Fruit fly (Drosophila melanogaster) whole organism, prepupa: ENCODE data around the gene Polr3D.

ENCODE experiments used
- Blimp-1 ChIP-seq: fragments of 200-800 bp; sonication (Bioruptor generic); optimal IDR thresholded peaks from 3 replicates; lab custom pipeline; 2017; ENCODE audit warnings: missing biosample characterization, missing genetic modification characterization, mild to moderate bottlenecking, moderate library complexity, missing genetic modification reagents
- CG10669 ChIP-seq: fragments of 200-800 bp; sonication (Bioruptor generic); optimal IDR thresholded peaks from 3 replicates; lab custom pipeline; 2018; ENCODE audit warnings: missing biosample characterization, mild to moderate bottlenecking, missing genetic modification characterization, moderate library complexity
- CG11294 ChIP-seq: fragments of 200-800 bp; sonication (Bioruptor generic); IDR thresholded peaks from 2 replicates; pipeline ENCODE4 v1.3.6; 2022; ENCODE audit warnings: missing biosample characterization, missing genetic modification characterization
- CG11762 ChIP-seq: fragments of 200-800 bp; sonication (Bioruptor generic); optimal IDR thresholded peaks from 3 replicates; lab custom pipeline; 2016; ENCODE audit warnings: missing biosample characterization, missing genetic modification characterization; ENCODE audit not compliant: insufficient read depth
- CG15336 ChIP-seq: fragments of 200-800 bp; sonication (Bioruptor generic); IDR thresholded peaks from 2 replicates; pipeline ENCODE4 v1.3.6; 2022; ENCODE audit warnings: missing biosample characterization, missing genetic modification characterization
- CG1621 ChIP-seq: fragments of 200-800 bp; sonication (Bioruptor generic); optimal IDR thresholded peaks from 3 replicates; lab custom pipeline; 2018; ENCODE audit warnings: missing biosample characterization, mild to moderate bottlenecking, missing genetic modification characterization
- CG16779 ChIP-seq: fragments of 200-800 bp; sonication (Bioruptor generic); optimal IDR thresholded peaks from 3 replicates; lab custom pipeline; 2017; ENCODE audit warnings: missing biosample characterization, mild to moderate bottlenecking, missing genetic modification characterization
- CG3032 ChIP-seq: fragments of 200-800 bp; optimal IDR thresholded peaks from 2 replicates; lab custom pipeline; 2019; ENCODE audit warnings: missing biosample characterization, mild to moderate bottlenecking, missing genetic modification characterization, moderate library complexity
- CG31627 ChIP-seq: fragments of 200-800 bp; sonication (Bioruptor generic); optimal IDR thresholded peaks from 3 replicates; lab custom pipeline; 2016; ENCODE audit warnings: missing biosample characterization, missing genetic modification characterization
- CG32006 ChIP-seq: fragments of 200-800 bp; sonication (Bioruptor generic); optimal IDR thresholded peaks from 3 replicates; lab custom pipeline; 2017; ENCODE audit warnings: missing biosample characterization, mild to moderate bottlenecking, missing genetic modification characterization
- CG34406 ChIP-seq: fragments of 200-800 bp; sonication (Bioruptor generic); optimal IDR thresholded peaks from 3 replicates; lab custom pipeline; 2016; ENCODE audit warnings: missing biosample characterization, missing genetic modification characterization
- CG4318 ChIP-seq: fragments of 200-800 bp; sonication (Bioruptor generic); optimal IDR thresholded peaks from 3 replicates; lab custom pipeline; 2017; ENCODE audit warnings: missing biosample characterization, mild to moderate bottlenecking, missing genetic modification characterization
- CG6276 ChIP-seq: fragments of 200-800 bp; sonication (Bioruptor generic); optimal IDR thresholded peaks from 2 replicates; lab custom pipeline; 2017; ENCODE audit warnings: missing biosample characterization, mild to moderate bottlenecking, missing genetic modification characterization
- CG6792 ChIP-seq: fragments of 200-800 bp; sonication (Bioruptor generic); optimal IDR thresholded peaks from 3 replicates; lab custom pipeline; 2016; ENCODE audit warnings: missing biosample characterization, missing genetic modification characterization
- CG6808 ChIP-seq: fragments of 200-800 bp; sonication (Bioruptor generic); optimal IDR thresholded peaks from 3 replicates; lab custom pipeline; 2017; ENCODE audit warnings: missing biosample characterization, missing genetic modification characterization, mild to moderate bottlenecking, moderate library complexity, missing genetic modification reagents
- CG6854 ChIP-seq: fragments of 200-800 bp; sonication (Bioruptor generic); optimal IDR thresholded peaks from 2 replicates; lab custom pipeline; 2017; ENCODE audit warnings: missing biosample characterization, mild to moderate bottlenecking, missing genetic modification characterization
- CG7368 ChIP-seq: fragments of 200-800 bp; sonication (Bioruptor generic); optimal IDR thresholded peaks from 3 replicates; lab custom pipeline; 2016; ENCODE audit warnings: missing biosample characterization, missing genetic modification characterization
- CG8119 ChIP-seq: fragments of 200-800 bp; sonication (Bioruptor generic); IDR thresholded peaks from 3 replicates; pipeline ENCODE4 v1.3.6; 2022; ENCODE audit warnings: missing biosample characterization, missing genetic modification characterization
- CG8632 ChIP-seq: fragments of 200-800 bp; sonication (Bioruptor generic); optimal IDR thresholded peaks from 3 replicates; lab custom pipeline; 2016; ENCODE audit warnings: missing biosample characterization, missing genetic modification characterization
- CG9139 ChIP-seq: fragments of 200-800 bp; sonication (Bioruptor generic); optimal IDR thresholded peaks from 3 replicates; lab custom pipeline; 2017; ENCODE audit warnings: missing biosample characterization, mild to moderate bottlenecking, missing genetic modification characterization
- Eip75B ChIP-seq: fragments of 200-800 bp; sonication (Bioruptor generic); optimal IDR thresholded peaks from 3 replicates; lab custom pipeline; 2016; ENCODE audit warnings: missing biosample characterization, missing genetic modification characterization
- Eip78C ChIP-seq: fragments of 200-800 bp; sonication (Bioruptor generic); peaks from one replicate; lab custom pipeline; 2016; ENCODE audit warnings: missing biosample characterization, missing genetic modification characterization
- Ets21C ChIP-seq: fragments of 200-800 bp; sonication (Bioruptor generic); optimal IDR thresholded peaks from 3 replicates; lab custom pipeline; 2016; ENCODE audit warnings: missing biosample characterization, missing genetic modification characterization
- Ets96B ChIP-seq: fragments of 200-800 bp; optimal IDR thresholded peaks from 2 replicates; lab custom pipeline; 2019; ENCODE audit warnings: missing biosample characterization, mild to moderate bottlenecking, missing genetic modification characterization, moderate library complexity
- Gug ChIP-seq: fragments of 200-800 bp; sonication (Bioruptor generic); IDR thresholded peaks from 2 replicates; pipeline ENCODE4 v1.3.6; 2022; ENCODE audit warnings: missing biosample characterization, missing genetic modification characterization
- Hr38 ChIP-seq: sonication (Bioruptor generic); optimal IDR thresholded peaks from 2 replicates; lab custom pipeline; 2016; ENCODE audit warnings: missing biosample characterization, missing genetic modification characterization
- Hr39 ChIP-seq: fragments of 200-800 bp; sonication (Bioruptor generic); optimal IDR thresholded peaks from 2 replicates; lab custom pipeline; 2016; ENCODE audit warnings: missing biosample characterization, missing genetic modification characterization
- Lpt ChIP-seq: fragments of 200-800 bp; sonication (Bioruptor generic); optimal IDR thresholded peaks from 3 replicates; lab custom pipeline; 2016; ENCODE audit warnings: missing biosample characterization, missing genetic modification characterization
- Met ChIP-seq: fragments of 200-800 bp; sonication (Bioruptor generic); optimal IDR thresholded peaks from 3 replicates; lab custom pipeline; 2016; ENCODE audit warnings: missing biosample characterization, missing genetic modification characterization
- OdsH ChIP-seq: fragments of 200-800 bp; sonication (Bioruptor generic); optimal IDR thresholded peaks from 3 replicates; lab custom pipeline; 2016; ENCODE audit warnings: missing biosample characterization, missing genetic modification characterization
- Smox ChIP-seq: fragments of 200-800 bp; sonication (Bioruptor generic); optimal IDR thresholded peaks from 3 replicates; lab custom pipeline; 2016; ENCODE audit warnings: missing biosample characterization, missing genetic modification characterization
- Sox102F ChIP-seq: fragments of 200-800 bp; sonication (Bioruptor generic); optimal IDR thresholded peaks from 2 replicates; lab custom pipeline; 2016; ENCODE audit warnings: missing biosample characterization, mild to moderate bottlenecking, missing genetic modification characterization
- Sox15 ChIP-seq: fragments of 200-800 bp; sonication (Bioruptor generic); optimal IDR thresholded peaks from 3 replicates; lab custom pipeline; 2016; ENCODE audit warnings: missing biosample characterization, missing genetic modification characterization
- achi ChIP-seq: fragments of 200-800 bp; sonication (Bioruptor generic); optimal IDR thresholded peaks from 3 replicates; lab custom pipeline; 2016; ENCODE audit warnings: missing biosample characterization, missing genetic modification characterization
- acj6 ChIP-seq: fragments of 200-800 bp; sonication (Bioruptor generic); optimal IDR thresholded peaks from 3 replicates; lab custom pipeline; 2016; ENCODE audit warnings: missing biosample characterization, missing genetic modification characterization
- cyc ChIP-seq: fragments of 200-800 bp; sonication (Bioruptor generic); optimal IDR thresholded peaks from 3 replicates; lab custom pipeline; 2016; ENCODE audit warnings: missing biosample characterization, missing genetic modification characterization
- dac ChIP-seq: fragments of 200-800 bp; sonication (Bioruptor generic); optimal IDR thresholded peaks from 2 replicates; lab custom pipeline; 2017; ENCODE audit warnings: missing biosample characterization, mild to moderate bottlenecking, missing genetic modification characterization
- dsx ChIP-seq: fragments of 200-800 bp; optimal IDR thresholded peaks from 3 replicates; lab custom pipeline; 2019; ENCODE audit warnings: missing biosample characterization, mild to moderate bottlenecking, missing genetic modification characterization, moderate library complexity; ENCODE audit not compliant: poor library complexity, severe bottlenecking
- esn ChIP-seq: fragments of 200-800 bp; sonication (Bioruptor generic); optimal IDR thresholded peaks from 2 replicates; lab custom pipeline; 2016; ENCODE audit warnings: missing biosample characterization, mild to moderate bottlenecking, missing genetic modification characterization, moderate library complexity
- fd85E ChIP-seq: fragments of 200-800 bp; sonication (Bioruptor generic); optimal IDR thresholded peaks from 3 replicates; lab custom pipeline; 2016; ENCODE audit warnings: missing biosample characterization, missing genetic modification characterization
- lz ChIP-seq: fragments of 200-800 bp; sonication (Bioruptor generic); optimal IDR thresholded peaks from 3 replicates; lab custom pipeline; 2016; ENCODE audit warnings: missing biosample characterization, missing genetic modification characterization
- net ChIP-seq: fragments of 200-800 bp; sonication (Bioruptor generic); optimal IDR thresholded peaks from 3 replicates; lab custom pipeline; 2016; ENCODE audit warnings: missing biosample characterization, missing genetic modification characterization
- pdm3 ChIP-seq: fragments of 200-800 bp; sonication (Bioruptor generic); optimal IDR thresholded peaks from 3 replicates; lab custom pipeline; 2016; ENCODE audit warnings: missing biosample characterization, missing genetic modification characterization
- salr ChIP-seq, 2 experiments: fragments of 200-800 bp; sonication (Bioruptor generic); optimal IDR thresholded peaks; 3 replicates each; lab custom pipeline; 2016 to 2018; ENCODE audit warnings: missing biosample characterization in 2 of 2, missing genetic modification characterization in 2 of 2, mild to moderate bottlenecking in 1 of 2
- spab ChIP-seq: fragments of 200-800 bp; sonication (Bioruptor generic); optimal IDR thresholded peaks from 2 replicates; lab custom pipeline; 2017; ENCODE audit warnings: missing biosample characterization, mild to moderate bottlenecking, missing genetic modification characterization, missing genetic modification reagents
- ss ChIP-seq, 2 experiments: fragments of 200-800 bp; sonication (Bioruptor generic); optimal IDR thresholded peaks; 2 replicates in 1 of 2; 3 replicates in 1 of 2; lab custom pipeline; 2017 to 2018; ENCODE audit warnings: mild to moderate bottlenecking in 2 of 2, missing biosample characterization in 2 of 2, missing genetic modification characterization in 2 of 2, moderate library complexity in 1 of 2
- svp ChIP-seq: fragments of 200-800 bp; sonication (Bioruptor generic); peaks from one replicate; lab custom pipeline; 2016; ENCODE audit warnings: missing biosample characterization, missing genetic modification characterization
- topi ChIP-seq: fragments of 200-800 bp; sonication (Bioruptor generic); optimal IDR thresholded peaks from 3 replicates; lab custom pipeline; 2016; ENCODE audit warnings: missing biosample characterization, missing genetic modification characterization
- vri ChIP-seq: fragments of 200-800 bp; sonication (Bioruptor generic); optimal IDR thresholded peaks from 3 replicates; lab custom pipeline; 2016; ENCODE audit warnings: missing biosample characterization, mild to moderate bottlenecking, missing genetic modification characterization

The Polr3D gene

DNA sequence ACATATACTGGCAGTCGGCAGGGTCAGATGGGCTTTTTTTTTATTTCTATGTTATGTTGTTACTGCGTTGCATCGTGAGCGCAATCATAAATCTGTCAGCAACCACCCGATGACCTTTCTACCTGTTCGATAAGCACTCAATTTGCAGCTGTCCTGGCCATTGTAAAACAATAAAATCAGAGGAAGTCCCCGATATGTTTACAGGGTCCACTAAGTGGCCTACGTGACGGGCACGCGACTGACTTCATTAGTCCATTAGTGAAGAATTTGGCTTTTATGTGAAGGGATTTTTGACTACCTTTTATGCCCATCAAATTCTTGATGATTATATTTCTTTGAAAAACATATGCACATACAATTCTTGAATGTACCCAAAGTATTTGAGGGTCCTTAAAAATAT lies 28.9 kb upstream of the Polr3D start:
- TF ChIP-seq Ets21C (GFP tag; lab: Kevin White, UChicago) (no peak), CG32006 (GFP tag; lab: Kevin White, UChicago) (no peak), svp (GFP tag; lab: Kevin White, UChicago) (no peak), CG4318 (GFP tag; lab: Kevin White, UChicago) (no peak), CG8119 (GFP tag; lab: Robert Waterston, UW) (no peak), CG9139 (no peak), Lpt (GFP tag; lab: Kevin White, UChicago) (no peak), CG3032 (tag; lab: Kevin White, UChicago) (no peak)
- TF ChIP-seq, all 60 proteins: peak for 0

- peak; percentile 91 for TF ChIP-seq Eip78C (GFP tag; lab: Kevin White, UChicago)
- TF ChIP-seq Hr39 (GFP tag; lab: Kevin White, UChicago): peak; percentile 29
- TF ChIP-seq Sox102F (GFP tag; lab: Kevin White, UChicago): peak; percentile 48
- peak; percentile 30 for TF ChIP-seq net (GFP tag; lab: Kevin White, UChicago)
- TF ChIP-seq CG9139: no peak
- no peak for TF ChIP-seq spab (GFP tag; lab: Kevin White, UChicago)
- TF ChIP-seq pdm3 (GFP tag; lab: Kevin White, UChicago): peak; percentile 61
- TF ChIP-seq Lpt (GFP tag; lab: Kevin White, UChicago): no peak
- peak; percentile 11 for TF ChIP-seq vri
- TF ChIP-seq Blimp-1 (GFP tag; lab: Kevin White, UChicago): peak; percentile 8
- TF ChIP-seq CG3032 (tag; lab: Kevin White, UChicago): peak; percentile 31
- TF ChIP-seq CG15336 (GFP tag; lab: Robert Waterston, UW): no peak
- peak; percentile 8 for TF ChIP-seq CG7368 (GFP tag; lab: Kevin White, UChicago)
- TF ChIP-seq CG11294 (GFP tag; lab: Robert Waterston, UW): no peak
- peak; percentile 52 for TF ChIP-seq acj6 (GFP tag; lab: Kevin White, UChicago)
- TF ChIP-seq CG6276 (GFP tag; lab: Kevin White, UChicago): no peak
- no peak for TF ChIP-seq Hr38 (GFP tag; lab: Kevin White, UChicago)
- no peak for TF ChIP-seq CG8119 (GFP tag; lab: Robert Waterston, UW)
- TF ChIP-seq CG6808 (GFP tag; lab: Kevin White, UChicago): no peak
- peak; percentile 31 for TF ChIP-seq cyc
- peak; percentile 35 for TF ChIP-seq Eip75B (GFP tag; lab: Kevin White, UChicago)
- peak; percentile 59 for TF ChIP-seq Smox (GFP tag; lab: Kevin White, UChicago)
- TF ChIP-seq Met: peak; percentile 68
- TF ChIP-seq esn: peak; percentile 52
- peak; percentile 13 for TF ChIP-seq lz (GFP tag; lab: Kevin White, UChicago)
- TF ChIP-seq CG31627 (GFP tag; lab: Kevin White, UChicago): peak; percentile 4
- peak; percentile 68 for TF ChIP-seq CG34406 (GFP tag; lab: Kevin White, UChicago)
- no peak for TF ChIP-seq dac (GFP tag; lab: Kevin White, UChicago)
- TF ChIP-seq CG10669: peak; percentile 43
- no peak for TF ChIP-seq CG4318 (GFP tag; lab: Kevin White, UChicago)
- no peak for TF ChIP-seq CG1621 (tag; lab: Kevin White, UChicago)
- peak; percentile 13 to 43 for TF ChIP-seq ss (GFP tag; optimal IDR thresholded peaks at IDR 0.05; lab: Kevin White, UChicago)
- TF ChIP-seq OdsH: peak; percentile 55
- TF ChIP-seq CG11762 (GFP tag; lab: Kevin White, UChicago): no peak
- peak; percentile 61 for TF ChIP-seq topi
- peak; percentile 2 for TF ChIP-seq CG6792 (GFP tag; lab: Kevin White, UChicago)
- peak; percentile 53 for TF ChIP-seq dsx
- TF ChIP-seq Gug (GFP tag; lab: Robert Waterston, UW): no peak
- peak; percentile 38 for TF ChIP-seq Sox15 (GFP tag; lab: Kevin White, UChicago)
- TF ChIP-seq CG16779 (tag; lab: Kevin White, UChicago): no peak
- no peak for TF ChIP-seq fd85E
- peak; percentile 27 for TF ChIP-seq CG6854
- TF ChIP-seq salr (GFP tag; optimal IDR thresholded peaks at IDR 0.05; lab: Kevin White, UChicago): no peak
- peak; percentile 71 for TF ChIP-seq CG8632 (GFP tag; lab: Kevin White, UChicago)
- peak; percentile 56 for TF ChIP-seq achi (GFP tag; lab: Kevin White, UChicago)
- TF ChIP-seq Ets96B (tag; lab: Kevin White, UChicago): peak; percentile 46
- peak; percentile 89 for TF ChIP-seq svp (GFP tag; lab: Kevin White, UChicago)
- TF ChIP-seq Ets21C (GFP tag; lab: Kevin White, UChicago): no peak
These were observed 27.8 kb upstream of the Polr3D start for dm6 chr3L:18137197-18137596.
